Fruit fly (Drosophila melanogaster): ENCODE results near the gene Lamtor1.

The Lamtor1 gene

DNA sequence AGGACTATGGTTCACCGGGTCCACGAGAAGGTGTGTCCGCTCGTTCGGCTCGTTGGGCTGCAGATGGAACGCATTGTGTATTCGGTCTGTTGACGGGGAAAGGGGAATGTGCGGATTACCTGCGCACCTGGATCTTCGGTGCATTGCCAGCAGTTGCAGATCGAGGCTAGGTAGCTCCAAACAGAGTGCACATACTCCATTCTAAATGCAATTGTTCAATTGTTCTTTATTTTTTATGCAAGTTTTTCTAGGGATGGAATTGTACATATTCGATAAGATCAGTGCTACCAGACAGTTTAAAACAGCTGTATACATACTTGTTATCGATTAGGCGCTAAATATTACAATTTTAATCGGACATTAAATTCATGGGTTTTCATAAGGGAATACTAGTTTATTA lies at the start of gene Lamtor1:
Gene Lamtor1 (minus strand): TSS at position 268 of the 400 bp plus-strand sequence.
- TF ChIP-seq Myc (optimal IDR thresholded peaks at IDR 0.05) = no peak
- no peak for TF ChIP-seq ttk (optimal IDR thresholded peaks at IDR 0.05)
- TF ChIP-seq Sin3A (optimal IDR thresholded peaks at IDR 0.05) = no peak
- TF ChIP-seq insv (optimal IDR thresholded peaks at IDR 0.05) = no peak
- peak; percentile 79 for TF ChIP-seq psq (optimal IDR thresholded peaks at IDR 0.05)

DNA sequence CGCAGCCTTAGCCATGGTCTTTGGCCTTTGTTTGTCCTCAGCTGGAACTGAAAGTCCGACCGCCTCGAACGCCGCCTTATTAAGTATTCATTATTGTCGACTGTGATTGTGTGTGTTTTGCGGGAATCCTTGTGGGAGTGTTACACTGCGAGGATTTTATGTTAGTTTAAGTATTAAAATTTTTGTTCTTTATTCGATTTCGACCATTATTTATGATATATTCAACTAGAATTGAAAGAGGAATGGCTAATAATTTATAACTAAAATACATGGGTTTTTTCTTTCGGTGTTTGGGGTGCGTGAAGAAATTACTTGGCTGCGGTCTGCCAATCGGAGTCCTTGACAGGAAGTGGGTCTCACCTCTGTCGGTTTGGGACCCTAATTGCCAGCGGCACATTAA lies 33.7 kb upstream of the Lamtor1 start:
- TF ChIP-seq ttk (optimal IDR thresholded peaks at IDR 0.05) (no peak), Myc (optimal IDR thresholded peaks at IDR 0.05) (no peak), insv (optimal IDR thresholded peaks at IDR 0.05) (no peak), Sin3A (optimal IDR thresholded peaks at IDR 0.05) (no peak)

DNA sequence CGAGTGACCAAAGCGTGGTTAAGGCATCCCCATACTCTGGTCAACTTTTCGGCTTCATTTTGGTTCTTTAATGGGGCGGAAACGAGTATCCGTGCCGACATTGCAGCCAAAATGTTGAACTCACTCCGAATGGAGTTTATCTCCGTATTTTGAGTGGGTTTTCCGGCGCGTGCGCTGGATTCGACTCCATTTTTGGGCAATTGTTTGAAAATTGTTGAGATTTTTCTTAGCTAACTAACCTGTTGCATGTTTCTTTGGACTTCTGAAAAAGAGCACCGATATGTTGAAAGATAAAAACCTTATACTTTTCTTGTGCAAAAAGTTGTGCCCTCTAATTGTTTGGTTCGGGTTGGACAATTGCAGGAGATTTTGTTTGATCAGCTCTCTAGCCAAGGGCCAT lies 7.8 kb upstream of the Lamtor1 start:
- TF ChIP-seq ttk (optimal IDR thresholded peaks at IDR 0.05) (no peak), h (optimal IDR thresholded peaks at IDR 0.05) (no peak), Sin3A (optimal IDR thresholded peaks at IDR 0.05) (no peak), psq (optimal IDR thresholded peaks at IDR 0.05) (no peak), Myc (optimal IDR thresholded peaks at IDR 0.05) (no peak), insv (optimal IDR thresholded peaks at IDR 0.05) (no peak)

DNA sequence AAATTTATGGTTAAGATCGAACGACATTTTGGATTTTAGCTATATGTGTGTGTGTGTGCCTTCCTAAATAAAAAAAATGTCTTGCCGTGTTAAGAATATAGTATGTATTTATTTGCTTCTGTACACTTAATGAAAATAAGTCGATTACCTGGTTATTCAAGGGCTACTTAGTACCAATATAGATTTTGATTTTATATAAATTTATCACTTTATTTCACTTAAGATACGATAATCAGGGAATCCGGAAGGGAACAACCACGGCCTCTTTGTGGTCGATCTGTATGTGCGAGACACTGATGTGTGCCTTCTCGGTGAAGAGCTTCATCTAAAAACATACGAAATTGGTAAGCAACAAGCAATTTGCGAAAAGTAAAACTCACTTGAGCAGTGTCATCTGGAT lies 1.1 kb downstream of the Lamtor1 start, which contains the start of gene CG14183:
Gene CG14183 (minus strand): TSS at position 101 of the 400 bp plus-strand sequence.
- TF ChIP-seq insv (optimal IDR thresholded peaks at IDR 0.05) (no peak), psq (optimal IDR thresholded peaks at IDR 0.05) (no peak), h (optimal IDR thresholded peaks at IDR 0.05) (no peak), Sin3A (optimal IDR thresholded peaks at IDR 0.05) (no peak)

DNA sequence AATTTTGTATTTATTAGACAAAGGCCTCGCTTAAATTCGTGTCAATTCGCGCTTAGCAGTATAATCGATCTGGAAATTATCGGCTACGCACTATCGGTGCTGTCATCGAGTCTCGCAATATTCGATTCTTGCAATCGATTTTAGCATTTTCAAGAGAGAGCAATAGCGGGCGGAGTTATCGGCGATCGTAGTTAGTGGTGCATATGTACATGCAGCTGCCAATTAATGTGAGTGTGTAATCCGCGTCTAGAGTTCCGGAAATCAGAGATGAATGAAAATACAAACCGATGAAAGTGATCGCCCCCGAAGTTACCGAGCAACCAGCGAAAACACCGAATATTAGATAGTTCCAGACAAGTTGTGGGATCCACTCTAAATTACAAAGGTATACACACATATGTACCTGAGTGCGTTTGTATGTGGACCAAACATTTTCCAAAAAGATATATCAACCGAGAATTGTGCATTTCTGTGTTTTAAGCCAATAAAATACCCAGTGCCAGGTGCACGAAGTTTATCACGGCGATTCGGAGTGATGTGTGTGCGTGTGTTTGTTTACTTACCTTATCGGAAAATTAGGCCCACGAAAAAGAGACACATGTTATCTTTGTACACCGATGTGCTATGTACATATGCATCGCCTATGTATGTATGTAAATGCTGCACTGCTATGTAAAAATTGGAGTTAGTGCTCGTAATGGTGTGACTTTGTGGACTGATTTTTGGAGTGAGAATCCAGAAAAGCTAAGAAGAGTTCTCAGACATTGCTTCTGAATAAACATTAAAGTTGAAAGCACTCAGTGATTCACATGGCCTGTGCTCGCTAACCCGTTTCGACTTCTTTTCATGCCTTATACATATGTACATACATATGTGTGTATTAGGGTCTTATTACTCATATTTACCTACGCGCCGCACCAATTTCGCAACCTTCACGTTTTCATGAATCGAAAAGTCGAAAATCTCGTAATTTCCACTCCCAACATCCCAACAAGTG lies 22.3 kb downstream of the Lamtor1 start:
- TF ChIP-seq Myc (optimal IDR thresholded peaks at IDR 0.05) = no peak
- peak; percentile 78 for TF ChIP-seq psq (optimal IDR thresholded peaks at IDR 0.05)

DNA sequence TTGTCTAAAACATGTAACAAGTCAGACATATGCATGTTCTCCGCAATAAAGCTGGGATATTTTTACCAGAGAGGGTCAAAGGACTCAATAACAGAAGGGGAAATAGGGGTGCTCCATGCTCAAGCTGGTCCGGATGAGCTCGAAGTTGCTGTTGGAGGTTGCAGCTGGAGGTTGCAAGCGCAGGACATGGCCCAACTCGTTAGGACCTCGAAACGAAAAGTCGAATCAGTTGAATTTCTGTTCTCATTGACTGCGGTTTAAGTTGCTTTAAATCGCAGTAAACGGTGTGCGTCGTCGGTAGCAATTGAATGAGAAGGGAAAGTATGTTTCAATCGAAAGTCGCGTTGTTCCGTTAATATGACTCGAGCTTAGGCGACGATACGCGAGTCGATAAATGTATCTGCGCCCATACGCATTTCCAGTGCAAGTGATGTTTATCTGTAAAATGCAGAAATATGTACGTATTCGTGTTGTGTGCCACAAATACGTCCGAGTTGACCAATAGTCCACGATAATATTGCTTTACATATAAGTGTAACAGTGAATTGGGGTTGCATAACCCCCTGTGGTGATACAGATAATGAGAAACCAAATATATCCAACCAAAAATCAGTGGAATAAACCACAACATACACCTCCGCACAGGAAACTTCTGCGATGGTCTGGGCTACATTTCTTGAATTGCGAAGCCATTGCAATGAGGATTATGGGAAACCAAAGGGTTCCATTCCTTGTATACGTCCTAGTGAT lies 23.6 kb downstream of the Lamtor1 start, which contains the start of gene kug:
Gene kug (plus strand): TSS at position 269 of the 750 bp plus-strand sequence.
- TF ChIP-seq psq (optimal IDR thresholded peaks at IDR 0.05) (no peak), h (optimal IDR thresholded peaks at IDR 0.05) (no peak), insv (optimal IDR thresholded peaks at IDR 0.05) (no peak), Myc (optimal IDR thresholded peaks at IDR 0.05) (no peak)

DNA sequence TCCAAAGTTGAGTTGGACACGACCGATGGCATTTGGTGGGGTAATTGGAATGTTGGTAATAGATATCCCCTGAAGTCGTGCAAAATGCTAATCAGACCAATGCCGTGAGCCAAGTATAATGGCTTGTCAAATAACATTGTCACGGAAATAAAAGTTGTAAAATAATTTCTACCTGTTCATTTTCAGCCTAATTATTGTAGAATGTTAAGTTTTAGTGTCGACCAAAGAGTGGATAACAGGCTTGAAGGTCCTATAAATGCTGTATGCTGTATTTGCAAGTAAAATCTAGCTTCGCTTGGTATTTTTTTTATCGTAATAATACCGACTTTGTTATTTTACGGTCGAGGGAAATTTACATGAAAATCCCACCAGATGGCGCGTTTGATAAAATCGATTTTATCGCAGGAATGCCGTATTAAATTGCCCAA lies 24.4 kb downstream of the Lamtor1 start:
- TF ChIP-seq h (optimal IDR thresholded peaks at IDR 0.05) (no peak), ttk (optimal IDR thresholded peaks at IDR 0.05) (no peak), Sin3A (optimal IDR thresholded peaks at IDR 0.05) (no peak), insv (optimal IDR thresholded peaks at IDR 0.05) (no peak), Myc (optimal IDR thresholded peaks at IDR 0.05) (no peak)

DNA sequence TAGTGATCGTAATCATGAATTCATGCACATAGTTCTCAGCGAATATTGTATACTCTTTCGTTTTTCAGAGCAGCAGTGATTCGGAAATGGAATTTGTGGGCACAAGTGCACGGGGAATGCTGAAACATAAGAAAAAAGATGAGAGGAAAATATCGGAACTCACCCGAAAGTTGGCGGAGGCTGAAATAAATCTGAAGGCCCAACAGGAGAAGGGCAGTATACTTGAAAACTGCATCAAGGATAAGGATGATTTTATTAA lies 25.7 kb downstream of the Lamtor1 start:
- TF ChIP-seq h (optimal IDR thresholded peaks at IDR 0.05) = no peak
- no peak for TF ChIP-seq psq (optimal IDR thresholded peaks at IDR 0.05)
- no peak for TF ChIP-seq ttk (optimal IDR thresholded peaks at IDR 0.05)
- TF ChIP-seq Myc (optimal IDR thresholded peaks at IDR 0.05) = no peak

DNA sequence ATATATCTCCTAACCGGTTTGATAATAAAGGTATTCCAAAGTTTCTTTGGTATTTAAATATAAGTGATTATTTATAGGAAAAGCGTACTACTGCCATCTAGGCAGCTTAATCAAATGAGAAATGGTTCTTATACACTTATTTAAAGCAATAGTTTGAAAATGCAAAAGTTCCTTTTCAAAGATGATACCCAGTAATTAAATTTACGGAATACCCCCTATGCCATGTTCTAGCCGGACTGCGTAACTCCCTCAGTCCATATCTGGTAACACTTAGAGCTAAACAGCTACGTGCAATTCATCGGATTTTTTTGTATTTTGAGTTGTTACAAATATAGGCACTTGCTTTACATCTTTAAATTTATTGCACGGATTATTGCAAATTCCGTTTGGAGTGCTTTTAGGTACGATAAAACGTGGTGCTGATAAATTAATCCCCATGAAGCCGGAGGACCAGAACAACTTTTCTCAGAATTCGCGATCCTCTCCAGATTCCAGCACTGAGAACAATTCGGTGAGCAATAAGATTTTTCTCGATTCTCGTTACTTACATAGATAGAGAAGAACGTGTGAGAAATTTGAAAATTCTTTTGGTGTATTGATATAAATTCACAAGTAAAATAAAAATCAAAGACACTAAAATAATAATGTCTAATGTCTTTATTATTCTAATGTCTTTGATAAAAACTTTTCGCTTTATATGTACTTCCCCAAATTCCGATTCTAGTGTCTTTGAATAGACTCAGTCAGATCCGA lies 26.2 kb downstream of the Lamtor1 start, which contains the start of gene CG7668:
Gene CG7668 (plus strand): TSS at position 255 of the 753 bp plus-strand sequence.
- TF ChIP-seq Sin3A (optimal IDR thresholded peaks at IDR 0.05) = no peak
- no peak for TF ChIP-seq psq (optimal IDR thresholded peaks at IDR 0.05)
- no peak for TF ChIP-seq insv (optimal IDR thresholded peaks at IDR 0.05)
- no peak for TF ChIP-seq h (optimal IDR thresholded peaks at IDR 0.05)
- no peak for TF ChIP-seq Myc (optimal IDR thresholded peaks at IDR 0.05)
- TF ChIP-seq ttk (optimal IDR thresholded peaks at IDR 0.05) = no peak

DNA sequence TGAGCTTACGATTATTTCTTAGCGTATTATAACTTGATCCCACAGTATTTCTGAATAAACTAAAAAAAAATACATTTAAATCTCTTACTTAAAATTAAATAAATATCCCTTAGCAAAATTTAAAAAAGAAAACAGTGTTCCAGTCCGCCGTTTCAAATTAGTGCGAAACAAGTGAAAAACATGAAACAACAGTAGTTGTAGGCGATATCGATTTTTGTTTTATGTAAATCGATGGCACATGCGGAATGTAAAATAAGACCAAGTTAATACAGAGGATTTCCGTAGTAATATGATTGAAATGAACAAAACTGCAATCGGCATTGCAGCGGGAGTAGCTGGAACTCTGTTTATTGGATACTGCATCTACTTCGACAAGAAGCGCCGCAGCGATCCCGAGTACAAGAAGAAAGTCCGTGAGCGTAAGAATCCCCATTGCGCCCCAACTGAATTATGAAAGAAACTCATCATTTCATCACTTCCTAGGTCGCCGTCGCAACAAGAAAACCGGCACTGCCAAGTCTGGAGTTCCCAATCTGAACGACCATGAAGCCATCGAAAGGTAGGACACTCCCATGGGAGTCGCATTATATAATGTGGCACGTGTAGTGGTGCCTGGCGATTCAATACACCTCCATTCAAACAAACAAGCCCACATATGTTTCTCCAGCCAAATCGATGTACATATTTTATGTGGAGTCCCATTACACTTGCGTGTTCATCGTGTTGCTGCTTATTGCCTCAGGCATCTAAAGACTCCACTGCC lies 27.8 kb downstream of the Lamtor1 start:
- TF ChIP-seq Myc (optimal IDR thresholded peaks at IDR 0.05) (no peak), insv (optimal IDR thresholded peaks at IDR 0.05) (no peak)

DNA sequence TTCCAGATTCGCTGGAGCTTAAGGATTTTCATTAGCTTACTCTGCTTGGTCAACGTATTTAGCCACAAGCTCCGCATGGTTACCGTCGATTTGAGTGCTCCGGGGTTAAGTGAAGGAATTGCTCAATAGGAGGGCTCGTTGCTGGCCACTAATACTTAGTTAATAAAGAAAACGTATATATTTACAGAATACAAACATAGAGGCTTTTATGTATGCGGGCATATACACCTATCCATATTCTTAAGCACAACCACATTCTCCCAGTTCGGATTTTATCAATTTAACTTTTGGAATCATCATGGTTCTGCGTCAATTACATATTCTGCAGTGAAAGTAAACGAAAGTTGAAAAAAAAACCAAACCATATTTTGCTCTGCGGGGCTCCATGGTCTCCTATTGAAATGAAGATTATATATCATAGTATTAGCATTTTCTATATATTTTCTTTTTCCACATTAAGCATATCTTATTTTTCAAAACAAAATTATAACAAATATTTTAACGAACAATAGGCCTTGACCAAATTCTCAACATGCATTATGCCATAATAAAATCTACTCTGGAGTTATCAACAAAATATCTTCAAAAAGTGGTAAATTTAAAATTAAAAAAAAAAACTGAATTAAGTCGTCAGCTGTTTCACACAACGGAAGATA lies 28.6 kb downstream of the Lamtor1 start, which contains the start of the genes Tom20 and Gabat:
Gene Tom20 (plus strand): TSS at position 564 of the 656 bp plus-strand sequence.
Gene Gabat (minus strand): TSS at position 606 of the 656 bp plus-strand sequence.
- TF ChIP-seq insv (optimal IDR thresholded peaks at IDR 0.05) (no peak), Sin3A (optimal IDR thresholded peaks at IDR 0.05) (no peak), Myc (optimal IDR thresholded peaks at IDR 0.05) (no peak), h (optimal IDR thresholded peaks at IDR 0.05) (no peak), ttk (optimal IDR thresholded peaks at IDR 0.05) (no peak), psq (optimal IDR thresholded peaks at IDR 0.05) (no peak)

Data from Kc167 (cell line).